Fruit fly (Drosophila melanogaster): ENCODE measurements around the gene ksh.
A peak's percentile ranks its signal among the peaks of the same experiment; 100 is the strongest.

The ksh gene

DNA sequence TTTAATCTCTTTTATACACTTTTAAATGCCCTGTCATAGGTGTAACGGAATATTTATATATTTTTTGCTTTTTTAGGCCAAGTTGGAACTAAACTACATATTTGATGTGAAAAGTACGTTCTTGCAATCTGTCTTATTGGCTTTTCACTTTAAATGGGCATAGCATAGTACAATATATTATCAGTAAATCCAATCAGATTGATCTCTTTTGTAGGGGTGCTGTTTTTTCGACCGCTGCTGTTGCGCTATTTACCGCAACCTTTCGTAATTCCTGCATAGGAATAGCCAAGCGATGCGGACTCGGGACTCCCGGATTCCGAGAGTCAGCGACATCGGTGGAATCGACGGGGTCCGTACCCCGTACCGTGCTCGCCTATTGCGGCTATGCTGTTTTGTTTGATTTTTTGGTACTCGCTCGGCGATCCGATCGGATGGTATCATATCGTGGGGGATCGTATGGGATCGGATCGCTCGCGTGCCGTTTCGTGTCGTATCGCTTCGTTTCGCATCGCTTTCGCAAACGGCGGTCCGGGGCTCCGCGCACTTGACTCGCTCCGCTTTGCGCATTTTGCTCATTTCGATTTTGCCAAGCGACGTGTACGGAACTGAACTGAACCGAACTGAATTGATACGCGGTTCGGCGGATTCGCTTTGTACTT lies 3.1 kb upstream of the ksh start (continued):
- TF ChIP-seq pfk (GFP tag; optimal IDR thresholded peaks at IDR 0.05) (peak; percentile 80), CG9932 (GFP tag; IDR thresholded peaks at IDR 0.05) (peak; percentile 63), Hr51 (GFP tag; optimal IDR thresholded peaks at IDR 0.05) (no peak), rib (GFP tag; IDR thresholded peaks at IDR 0.05) (peak; percentile 85), Doc3 (GFP tag; IDR thresholded peaks at IDR 0.05; ENCODE audit: partially characterized antibody) (no peak), CG15073 (GFP tag; optimal IDR thresholded peaks at IDR 0.05) (no peak), CG3407 (GFP tag; optimal IDR thresholded peaks at IDR 0.05) (no peak), CG8281 (tag; optimal IDR thresholded peaks at IDR 0.05) (no peak), fru (optimal IDR thresholded peaks at IDR 0.05) (no peak), caup (GFP tag; optimal IDR thresholded peaks at IDR 0.05; ENCODE audit: severe bottlenecking) (peak; percentile 29), Spps (tag; optimal IDR thresholded peaks at IDR 0.05) (no peak), vfl (GFP tag; optimal IDR thresholded peaks at IDR 0.05) (no peak), Dbx (GFP tag; IDR thresholded peaks at IDR 0.05) (peak; percentile 64; the same call in 1 of the 3 replicates), CkIIα-i1 (GFP tag; IDR thresholded peaks at IDR 0.05) (no peak), CG3838 (GFP tag; optimal IDR thresholded peaks at IDR 0.05) (no peak), E2f2 (GFP tag; IDR thresholded peaks at IDR 0.05) (no peak), CG6791 (GFP tag; IDR thresholded peaks at IDR 0.05; ENCODE audit: partially characterized antibody) (no peak), CG17802 (tag; optimal IDR thresholded peaks at IDR 0.05) (no peak), jing (GFP tag; optimal IDR thresholded peaks at IDR 0.05) (no peak), Hmr (GFP tag; optimal IDR thresholded peaks at IDR 0.05) (peak; percentile 63), hbn (GFP tag; IDR thresholded peaks at IDR 0.05; ENCODE audit: partially characterized antibody) (no peak), CG11560 (tag; IDR thresholded peaks at IDR 0.05) (no peak), pb (GFP tag; optimal IDR thresholded peaks at IDR 0.05) (no peak), cwo (GFP tag; optimal IDR thresholded peaks at IDR 0.05) (peak; percentile 88), Atf6 (GFP tag; IDR thresholded peaks at IDR 0.05) (peak; percentile 52; the same call in 1 of the 2 replicates), Asciz (GFP tag; optimal IDR thresholded peaks at IDR 0.05) (no peak), ttk (GFP tag; IDR thresholded peaks at IDR 0.05) (no peak), CG8290 (GFP tag; optimal IDR thresholded peaks at IDR 0.05) (no peak), CG8290 (tag; optimal IDR thresholded peaks at IDR 0.05) (peak in 1 of 2 experiments; percentile 87), nom (GFP tag; optimal IDR thresholded peaks at IDR 0.05) (peak; percentile 67), row (GFP tag; IDR thresholded peaks at IDR 0.05) (peak; percentile 56; the same call in 2 of the 3 replicates), Dll (GFP tag; IDR thresholded peaks at IDR 0.05; ENCODE audit: partially characterized antibody) (no peak), HmgD (GFP tag; optimal IDR thresholded peaks at IDR 0.05) (no peak), btn (GFP tag; optimal IDR thresholded peaks at IDR 0.05) (no peak), fd102C (GFP tag; optimal IDR thresholded peaks at IDR 0.05) (no peak), CG34224 (GFP tag; IDR thresholded peaks at IDR 0.05; ENCODE audit: partially characterized antibody) (0 out of 3 replicates have a peak, but pooled peaks have one; percentile 9), ci (GFP tag; IDR thresholded peaks at IDR 0.05) (peak; percentile 45; the same call in 1 of the 3 replicates), shn (GFP tag; optimal IDR thresholded peaks at IDR 0.05) (no peak), CHES-1-like (GFP tag; optimal IDR thresholded peaks at IDR 0.05) (peak; percentile 4), ftz-f1 (GFP tag; optimal IDR thresholded peaks at IDR 0.05) (no peak), CG30020 (tag; optimal IDR thresholded peaks at IDR 0.05) (no peak), CG13424 (tag; optimal IDR thresholded peaks at IDR 0.05) (no peak), CG7786 (GFP tag; optimal IDR thresholded peaks at IDR 0.05) (no peak), her (GFP tag; optimal IDR thresholded peaks at IDR 0.05) (peak; percentile 16), ara (GFP tag; IDR thresholded peaks at IDR 0.05) (no peak), CG10274 (GFP tag; optimal IDR thresholded peaks at IDR 0.05) (no peak), tna (GFP tag; IDR thresholded peaks at IDR 0.05; ENCODE audit: partially characterized antibody) (no peak), Rfx (GFP tag; IDR thresholded peaks at IDR 0.05) (peak; percentile 58), CG2129 (GFP tag; IDR thresholded peaks at IDR 0.05; ENCODE audit: partially characterized antibody) (no peak), CG2120 (GFP tag; optimal IDR thresholded peaks at IDR 0.05) (peak; percentile 28)
